Fruit fly (Drosophila melanogaster): ENCODE data around the gene mtrm.

Gene mtrm

DNA sequence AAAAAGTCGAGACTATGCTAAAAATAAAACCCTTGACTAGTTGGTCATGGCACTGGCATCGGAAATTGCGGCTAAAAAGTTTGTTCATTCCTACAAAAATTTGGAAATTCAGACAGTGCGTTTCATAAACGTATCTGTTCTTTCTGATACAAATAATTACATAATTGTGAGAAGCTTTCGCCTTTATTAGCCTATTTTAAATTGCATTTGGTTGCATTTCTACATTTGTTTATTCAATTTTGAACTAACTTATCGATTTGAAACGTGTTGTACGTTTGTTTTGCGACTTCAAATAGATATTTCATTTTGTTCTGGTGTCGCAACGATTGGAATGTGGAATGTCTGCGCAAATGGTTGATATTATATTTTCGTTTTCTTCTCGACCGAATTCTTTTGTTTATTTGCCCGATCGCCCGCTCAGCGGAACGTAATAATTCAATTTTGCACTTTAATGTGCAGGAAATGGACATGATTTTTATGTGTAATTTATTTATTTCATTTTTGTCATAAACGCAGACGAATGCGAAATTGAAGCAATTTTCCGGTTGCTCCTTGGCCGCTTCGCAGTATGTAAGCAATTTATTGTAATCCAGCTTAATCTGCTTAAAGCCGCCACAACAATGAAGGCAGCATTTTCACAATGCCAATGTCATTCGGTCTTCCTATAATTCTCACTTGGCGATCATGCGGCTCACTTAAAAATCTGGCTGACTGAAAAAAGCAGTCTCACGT lies 33.4 kb downstream of the mtrm start (continued):
- TF ChIP-seq CG31441 (GFP tag; IDR thresholded peaks at IDR 0.05), result peak; percentile 38; the same call in 1 of the 2 replicates
- TF ChIP-seq sens (GFP tag), result peak; percentile 79
- peak; percentile 26 for TF ChIP-seq fd96Cb (tag; optimal IDR thresholded peaks at IDR 0.05)
- TF ChIP-seq grn (GFP tag; optimal IDR thresholded peaks at IDR 0.05), result no peak
- peak; percentile 31 for TF ChIP-seq BtbVII (GFP tag; optimal IDR thresholded peaks at IDR 0.05)
- TF ChIP-seq Deaf1 (tag; optimal IDR thresholded peaks at IDR 0.05), result peak; percentile 14
- peak; percentile 2 for TF ChIP-seq Dad (GFP tag; optimal IDR thresholded peaks at IDR 0.05)
- TF ChIP-seq rib (GFP tag; IDR thresholded peaks at IDR 0.05), result no peak
- peak; percentile 38 for TF ChIP-seq Dek (tag; optimal IDR thresholded peaks at IDR 0.05)
- no peak for TF ChIP-seq TFAM (GFP tag; optimal IDR thresholded peaks at IDR 0.05)
- no peak for TF ChIP-seq Elba2 (GFP tag; optimal IDR thresholded peaks at IDR 0.05)
- TF ChIP-seq row (GFP tag; IDR thresholded peaks at IDR 0.05), result peak; percentile 61
- no peak for TF ChIP-seq ase (GFP tag; IDR thresholded peaks at IDR 0.05)
- peak; percentile 15 for TF ChIP-seq Ssrp (tag; optimal IDR thresholded peaks at IDR 0.05)
- TF ChIP-seq pita (GFP tag; optimal IDR thresholded peaks at IDR 0.05), result no peak
- TF ChIP-seq lmd (GFP tag; IDR thresholded peaks at IDR 0.05), result peak; percentile 63; the same call in 1 of the 2 replicates
- TF ChIP-seq odd (GFP tag; optimal IDR thresholded peaks at IDR 0.05), result peak; percentile 42
- TF ChIP-seq gro (GFP tag; optimal IDR thresholded peaks at IDR 0.05), result peak; percentile 60
- peak; percentile 55 for TF ChIP-seq crc (GFP tag; optimal IDR thresholded peaks at IDR 0.05)
- TF ChIP-seq slou (GFP tag; optimal IDR thresholded peaks at IDR 0.05), result peak; percentile 1
- no peak for TF ChIP-seq CG33557 (GFP tag; optimal IDR thresholded peaks at IDR 0.05)
- peak; percentile 14 for TF ChIP-seq tin (GFP tag; optimal IDR thresholded peaks at IDR 0.05)
- TF ChIP-seq CG1647 (GFP tag; optimal IDR thresholded peaks at IDR 0.05), result peak; percentile 2
- TF ChIP-seq Fer3 (tag; optimal IDR thresholded peaks at IDR 0.05), result peak; percentile 69
- peak; percentile 9 for TF ChIP-seq Chrac-16 (GFP tag; optimal IDR thresholded peaks at IDR 0.05)
- no peak for TF ChIP-seq gsb (GFP tag; IDR thresholded peaks at IDR 0.05)
- TF ChIP-seq Fer1 (GFP tag; optimal IDR thresholded peaks at IDR 0.05), result peak; percentile 66
- TF ChIP-seq lilli (GFP tag; optimal IDR thresholded peaks at IDR 0.05), result peak; percentile 75
- TF ChIP-seq scrt (GFP tag; optimal IDR thresholded peaks at IDR 0.05), result peak; percentile 59
- peak; percentile 67 for TF ChIP-seq CG12155 (GFP tag; optimal IDR thresholded peaks at IDR 0.05)
- no peak for TF ChIP-seq onecut (GFP tag; IDR thresholded peaks at IDR 0.05)
- peak; percentile 72 for TF ChIP-seq unpg (GFP tag; optimal IDR thresholded peaks at IDR 0.05)
- TF ChIP-seq Hr3 (GFP tag; optimal IDR thresholded peaks at IDR 0.05), result peak; percentile 6
- peak; percentile 57 for TF ChIP-seq Hmr (GFP tag; optimal IDR thresholded peaks at IDR 0.05)
- no peak for TF ChIP-seq CG6813 (GFP tag; optimal IDR thresholded peaks at IDR 0.05)
- no peak for TF ChIP-seq gce (GFP tag; IDR thresholded peaks at IDR 0.05)
- TF ChIP-seq CG4820 (GFP tag; optimal IDR thresholded peaks at IDR 0.05), result peak; percentile 3
- peak; percentile 39 for TF ChIP-seq sug (tag; optimal IDR thresholded peaks at IDR 0.05)
- peak; percentile 60; the same call in 1 of the 2 replicates for TF ChIP-seq wdn (GFP tag; IDR thresholded peaks at IDR 0.05)
- peak; percentile 44; the same call in 1 of the 3 replicates for TF ChIP-seq Dbx (GFP tag; IDR thresholded peaks at IDR 0.05)
- peak; percentile 43; the same call in 1 of the 2 replicates for TF ChIP-seq CG17328 (GFP tag; IDR thresholded peaks at IDR 0.05)
